Fruit fly (Drosophila melanogaster): Measurements from ENCODE around the gene CG32485.

The CG32485 gene

DNA sequence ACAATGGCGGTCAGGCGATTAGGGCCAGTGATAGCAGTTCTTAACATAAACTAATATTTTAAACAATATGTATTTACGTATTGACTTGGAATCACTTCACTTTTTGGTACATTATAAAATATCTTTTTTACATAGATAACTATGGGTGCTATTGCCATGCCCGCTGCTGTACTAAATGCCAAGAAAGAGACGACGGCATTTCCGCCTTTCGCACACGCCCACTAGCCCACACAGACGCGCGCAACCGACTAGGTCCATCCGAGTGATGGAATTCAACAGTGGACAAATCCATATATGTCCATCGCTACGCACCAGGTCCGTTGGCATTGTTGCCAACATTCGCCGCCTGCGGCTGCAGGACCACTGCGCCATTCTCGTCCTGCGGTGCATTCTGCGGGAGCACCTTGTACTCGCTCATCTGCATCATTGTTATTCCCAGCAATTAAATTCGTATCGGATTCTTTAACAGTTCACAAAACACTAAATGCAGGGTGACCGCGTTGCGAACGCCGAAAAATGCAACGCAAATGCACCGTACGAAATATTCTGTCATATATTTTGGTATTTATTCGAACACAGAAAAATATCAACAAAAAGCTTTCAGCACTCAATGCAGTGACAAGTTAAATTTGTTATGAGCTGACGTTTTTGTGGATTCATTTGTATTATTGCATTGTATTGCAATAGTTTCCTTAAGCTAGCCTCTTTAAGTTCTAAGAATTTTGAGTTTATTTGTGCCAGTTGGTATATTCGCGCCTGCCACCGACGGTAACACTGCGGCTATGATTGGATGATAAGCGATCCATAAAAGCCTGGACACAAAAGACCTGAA is 3.6 kb upstream of the CG32485 start, which contains the start of the genes scramb2 and Sk2 (continued):
- TF ChIP-seq Asciz (GFP tag; optimal IDR thresholded peaks at IDR 0.05): peak; percentile 95
- peak; percentile 66 for TF ChIP-seq fu2 (GFP tag; optimal IDR thresholded peaks at IDR 0.05)
- TF ChIP-seq CG17802 (tag; optimal IDR thresholded peaks at IDR 0.05): peak; percentile 74
- TF ChIP-seq zen2 (GFP tag; IDR thresholded peaks at IDR 0.05; ENCODE audit: partially characterized antibody): no peak
- peak; percentile 74 for TF ChIP-seq Atf-2 (GFP tag; optimal IDR thresholded peaks at IDR 0.05)
- peak; percentile 94 for TF ChIP-seq CG9727 (GFP tag; optimal IDR thresholded peaks at IDR 0.05)
- peak; percentile 96 for TF ChIP-seq Xrp1 (GFP tag; IDR thresholded peaks at IDR 0.05)
- peak; percentile 87 for TF ChIP-seq bab2 (GFP tag; optimal IDR thresholded peaks at IDR 0.05)
- TF ChIP-seq CG13287 (GFP tag; IDR thresholded peaks at IDR 0.05; ENCODE audit: partially characterized antibody): peak; percentile 29
- TF ChIP-seq CG7271 (tag; optimal IDR thresholded peaks at IDR 0.05): peak; percentile 88
- peak; percentile 93 for TF ChIP-seq otp (GFP tag; IDR thresholded peaks at IDR 0.05)
- TF ChIP-seq CG9797 (GFP tag; optimal IDR thresholded peaks at IDR 0.05): peak; percentile 95
- TF ChIP-seq Adf1 (GFP tag; IDR thresholded peaks at IDR 0.05): peak; percentile 66
- peak; percentile 90 for TF ChIP-seq al (GFP tag; IDR thresholded peaks at IDR 0.05)
- peak; percentile 95 for TF ChIP-seq row (GFP tag; IDR thresholded peaks at IDR 0.05)
- peak; percentile 93 for TF ChIP-seq CG12391 (tag; optimal IDR thresholded peaks at IDR 0.05)
- TF ChIP-seq NFAT (GFP tag; IDR thresholded peaks at IDR 0.05): peak; percentile 94
- TF ChIP-seq Hr78 (GFP tag; optimal IDR thresholded peaks at IDR 0.05): peak in 1 of 2 experiments; percentile 81
- peak; percentile 81 for TF ChIP-seq tup (GFP tag; optimal IDR thresholded peaks at IDR 0.05)
- TF ChIP-seq NC2α (GFP tag; optimal IDR thresholded peaks at IDR 0.05): peak; percentile 81
- peak; percentile 80 for TF ChIP-seq fd102C (GFP tag; optimal IDR thresholded peaks at IDR 0.05)
- peak; percentile 80 for TF ChIP-seq Camta (GFP tag; optimal IDR thresholded peaks at IDR 0.05)
- peak; percentile 94 for TF ChIP-seq CG10366 (GFP tag; IDR thresholded peaks at IDR 0.05)
- TF ChIP-seq onecut (GFP tag; IDR thresholded peaks at IDR 0.05): peak; percentile 94
- peak; percentile 95 for TF ChIP-seq Sin3A (optimal IDR thresholded peaks at IDR 0.05)
- peak; percentile 97 for TF ChIP-seq CG31441 (GFP tag; IDR thresholded peaks at IDR 0.05)
- TF ChIP-seq Optix (GFP tag; IDR thresholded peaks at IDR 0.05): peak; percentile 94
- peak; percentile 89 for TF ChIP-seq Spps (tag; optimal IDR thresholded peaks at IDR 0.05)
- TF ChIP-seq Mrtf (GFP tag; IDR thresholded peaks at IDR 0.05): peak; percentile 94
- peak; percentile 92 for TF ChIP-seq E2f1 (GFP tag; IDR thresholded peaks at IDR 0.05)
- TF ChIP-seq CG11695 (GFP tag; IDR thresholded peaks at IDR 0.05): peak; percentile 97
- TF ChIP-seq MTF-1 (GFP tag; optimal IDR thresholded peaks at IDR 0.05; ENCODE audit: borderline replicate concordance): peak; percentile 93
- TF ChIP-seq CHES-1-like (GFP tag; optimal IDR thresholded peaks at IDR 0.05): peak; percentile 57
- peak; percentile 91 for TF ChIP-seq Nf-YC (tag; optimal IDR thresholded peaks at IDR 0.05)
- TF ChIP-seq CG4854 (GFP tag; optimal IDR thresholded peaks at IDR 0.05): peak; percentile 90
- peak; percentile 85 for TF ChIP-seq CG17912 (GFP tag; optimal IDR thresholded peaks at IDR 0.05)
- TF ChIP-seq br (optimal IDR thresholded peaks at IDR 0.05): no peak
- peak in 1 of 2 experiments; percentile 59 for TF ChIP-seq crp (GFP tag; optimal IDR thresholded peaks at IDR 0.05)
- TF ChIP-seq Hmr (GFP tag; optimal IDR thresholded peaks at IDR 0.05): peak; percentile 97
- peak; percentile 93 for TF ChIP-seq CG17385 (GFP tag; optimal IDR thresholded peaks at IDR 0.05)
- TF ChIP-seq CG14965 (GFP tag; optimal IDR thresholded peaks at IDR 0.05; ENCODE audit: borderline replicate concordance): peak; percentile 56
- no peak for TF ChIP-seq Scr (GFP tag; IDR thresholded peaks at IDR 0.05; ENCODE audit: partially characterized antibody)
- no peak for TF ChIP-seq abd-A (tag; optimal IDR thresholded peaks at IDR 0.05)
- peak; percentile 94 for TF ChIP-seq CG5953 (GFP tag; IDR thresholded peaks at IDR 0.05)
- peak; percentile 88 for TF ChIP-seq YL-1 (GFP tag; optimal IDR thresholded peaks at IDR 0.05)
- TF ChIP-seq pita (GFP tag; optimal IDR thresholded peaks at IDR 0.05): no peak
- no peak for TF ChIP-seq pan (optimal IDR thresholded peaks at IDR 0.05)
- TF ChIP-seq pan (GFP tag; optimal IDR thresholded peaks at IDR 0.05 in 1 of 2, IDR thresholded peaks at IDR 0.05 in 1 of 2): peak in 1 of 2 experiments; percentile 96
- TF ChIP-seq jing (GFP tag; optimal IDR thresholded peaks at IDR 0.05): peak; percentile 90

Measured in whole organism, embryonic.